Worm (Caenorhabditis elegans) whole organism, L4 larva: ENCODE measurements around the gene Y38F1A.8.
A peak's percentile ranks its signal among the peaks of the same experiment; 100 is the strongest.

Experiments used
- F10B5.3 ChIP-seq: sonication (generic microtip); optimal IDR thresholded peaks from 2 replicates; lab custom pipeline; 2016; ENCODE audit warnings: mild to moderate bottlenecking, missing genetic modification characterization, missing compliant biosample characterization
- T20F7.1 ChIP-seq: fragments of 200-800 bp; sonication (Bioruptor generic); optimal IDR thresholded peaks from 2 replicates; lab custom pipeline; 2018; ENCODE audit warnings: mild to moderate bottlenecking, missing genetic modification characterization, missing compliant biosample characterization
- Y105C5A.15 ChIP-seq: fragments of 200-800 bp; sonication (Bioruptor generic); IDR thresholded peaks from 2 replicates; pipeline ENCODE4 v1.3.6; 2022; ENCODE audit warnings: missing genetic modification characterization, missing compliant biosample characterization
- Y48G9A.11 ChIP-seq: fragments of 200-800 bp; sonication (Bioruptor generic); IDR thresholded peaks from 2 replicates; pipeline ENCODE4 v1.3.6; 2022; ENCODE audit warnings: missing genetic modification reagents, missing genetic modification characterization, missing compliant biosample characterization
- Y75B8A.6 ChIP-seq: fragments of 200-800 bp; sonication (Bioruptor generic); IDR thresholded peaks from 2 replicates; pipeline ENCODE4 v1.3.6; 2022; ENCODE audit warnings: missing genetic modification reagents, missing genetic modification characterization, missing compliant biosample characterization
- ZK546.5 ChIP-seq, 2 experiments: sonication (generic microtip); optimal IDR thresholded peaks; 2 replicates each; lab custom pipeline; 2017; ENCODE audit warnings: missing biosample characterization in 2 of 2, missing genetic modification characterization in 2 of 2
- aha-1 ChIP-seq: fragments of 150-350 bp; peaks from one replicate; lab custom pipeline; 2014; ENCODE audit warnings: missing biosample characterization, missing genetic modification characterization
- aly-2 ChIP-seq: sonication (generic microtip); optimal IDR thresholded peaks from 2 replicates; lab custom pipeline; 2018; ENCODE audit warnings: missing biosample characterization, missing genetic modification characterization
- attf-4 ChIP-seq: sonication (generic microtip); optimal IDR thresholded peaks from 3 replicates; lab custom pipeline; 2017; ENCODE audit warnings: missing biosample characterization, missing genetic modification characterization
- ceh-20 ChIP-seq: fragments of 200-800 bp; sonication (Bioruptor generic); IDR thresholded peaks from 2 replicates; pipeline ENCODE4 v1.3.6; 2022; ENCODE audit warnings: missing genetic modification reagents, missing genetic modification characterization, missing compliant biosample characterization
- ceh-28 ChIP-seq: fragments of 150-350 bp; optimal IDR thresholded peaks from 2 replicates; lab custom pipeline; 2014; ENCODE audit warnings: missing biosample characterization, missing genetic modification reagents, missing genetic modification characterization
- ceh-62 ChIP-seq: sonication (generic microtip); optimal IDR thresholded peaks from 2 replicates; lab custom pipeline; 2017; ENCODE audit warnings: missing biosample characterization, missing genetic modification characterization
- ces-1 ChIP-seq: fragments of 150-350 bp; sonication (generic microtip); optimal IDR thresholded peaks from 4 replicates; lab custom pipeline; 2014; ENCODE audit warnings: missing biosample characterization, missing genetic modification reagents, missing genetic modification characterization
- ctbp-1 ChIP-seq: fragments of 200-800 bp; sonication (Bioruptor generic); IDR thresholded peaks from 2 replicates; pipeline ENCODE4 v1.3.6; 2022; ENCODE audit warnings: missing genetic modification reagents, missing genetic modification characterization, missing compliant biosample characterization
- daf-12 ChIP-seq: fragments of 150-350 bp; optimal IDR thresholded peaks from 2 replicates; lab custom pipeline; 2014; ENCODE audit warnings: missing biosample characterization, missing genetic modification reagents, missing genetic modification characterization
- daf-16 ChIP-seq, 3 experiments: sonication (generic microtip); optimal IDR thresholded peaks; 2 replicates each; lab custom pipeline; 2016 to 2017; ENCODE audit warnings: missing genetic modification characterization in 3 of 3, missing genetic modification reagents in 3 of 3, mild to moderate bottlenecking in 2 of 3, missing compliant biosample characterization in 2 of 3, missing biosample characterization in 1 of 3, moderate library complexity in 1 of 3
- daf-8 ChIP-seq: fragments of 200-800 bp; sonication (Bioruptor generic); IDR thresholded peaks from 2 replicates; pipeline ENCODE4 v1.3.6; 2022; ENCODE audit warnings: missing genetic modification characterization, missing compliant biosample characterization
- dmd-6 ChIP-seq: fragments of 200-800 bp; sonication (Bioruptor generic); IDR thresholded peaks from 2 replicates; pipeline ENCODE4 v1.3.6; 2022; ENCODE audit warnings: missing genetic modification reagents, missing genetic modification characterization, missing compliant biosample characterization
- dpl-1 ChIP-seq: fragments of 150-350 bp; optimal IDR thresholded peaks from 2 replicates; lab custom pipeline; 2014; ENCODE audit warnings: missing biosample characterization, missing genetic modification reagents, missing genetic modification characterization
- dve-1 ChIP-seq: sonication (generic microtip); optimal IDR thresholded peaks from 2 replicates; lab custom pipeline; 2017; ENCODE audit warnings: antibody characterized with exemption, mild to moderate bottlenecking, missing genetic modification characterization, missing compliant biosample characterization; ENCODE audit not compliant: insufficient read depth
- egl-27 ChIP-seq: sonication (generic microtip); optimal IDR thresholded peaks from 3 replicates; lab custom pipeline; 2017; ENCODE audit warnings: missing biosample characterization, missing genetic modification reagents, missing genetic modification characterization
- fos-1 ChIP-seq: fragments of 150-350 bp; optimal IDR thresholded peaks from 2 replicates; lab custom pipeline; 2014; ENCODE audit warnings: missing biosample characterization, missing genetic modification characterization
- hlh-11 ChIP-seq: fragments of 200-800 bp; sonication (Bioruptor generic); optimal IDR thresholded peaks from 2 replicates; lab custom pipeline; 2018; ENCODE audit warnings: mild to moderate bottlenecking, missing genetic modification characterization, missing compliant biosample characterization
- hlh-30 ChIP-seq: sonication (generic microtip); optimal IDR thresholded peaks from 2 replicates; lab custom pipeline; 2017; ENCODE audit warnings: antibody characterized with exemption, mild to moderate bottlenecking, missing genetic modification characterization, missing compliant biosample characterization; ENCODE audit not compliant: insufficient read depth
- jun-1 ChIP-seq: fragments of 150-350 bp; optimal IDR thresholded peaks from 2 replicates; lab custom pipeline; 2014; ENCODE audit warnings: missing biosample characterization, missing genetic modification reagents, missing genetic modification characterization
- lim-7 ChIP-seq: fragments of 200-800 bp; sonication (Bioruptor generic); IDR thresholded peaks from 2 replicates; pipeline ENCODE4 v1.3.6; 2022; ENCODE audit warnings: missing genetic modification characterization, missing compliant biosample characterization
- lin-1 ChIP-seq: fragments of 200-800 bp; sonication (Bioruptor generic); IDR thresholded peaks from 2 replicates; pipeline ENCODE4 v1.3.6; 2022; ENCODE audit warnings: missing genetic modification reagents, missing genetic modification characterization, missing compliant biosample characterization
- lin-38 ChIP-seq: fragments of 200-800 bp; sonication (Bioruptor generic); IDR thresholded peaks from 2 replicates; pipeline ENCODE4 v1.3.6; 2022; ENCODE audit warnings: missing genetic modification reagents, missing genetic modification characterization, missing compliant biosample characterization
- lin-39 ChIP-seq: fragments of 150-350 bp; optimal IDR thresholded peaks from 2 replicates; lab custom pipeline; 2014; ENCODE audit warnings: missing biosample characterization, missing genetic modification reagents, missing genetic modification characterization
- lir-3 ChIP-seq: sonication (generic microtip); optimal IDR thresholded peaks from 2 replicates; lab custom pipeline; 2016; ENCODE audit warnings: mild to moderate bottlenecking, missing genetic modification characterization, missing compliant biosample characterization
- lsy-2 ChIP-seq, 2 experiments: fragments of 150-350 bp in 1 of 2; sonication (generic microtip) in 1 of 2; optimal IDR thresholded peaks; 2 replicates each; lab custom pipeline; 2014 to 2017; ENCODE audit warnings: missing biosample characterization in 2 of 2, missing genetic modification characterization in 2 of 2
- madf-5 ChIP-seq, 2 experiments: fragments of 200-800 bp; sonication (Bioruptor generic); IDR thresholded peaks; 2 replicates each; pipeline ENCODE4 v1.3.6; 2022; ENCODE audit warnings: missing compliant biosample characterization in 2 of 2, missing genetic modification characterization in 2 of 2
- madf-9 ChIP-seq: fragments of 200-800 bp; sonication (Bioruptor generic); conservative IDR thresholded peaks from 2 replicates; pipeline ENCODE4 v1.3.6; 2022; ENCODE audit warnings: missing genetic modification reagents, missing genetic modification characterization, missing compliant biosample characterization
- mes-2 ChIP-seq: sonication (generic microtip); optimal IDR thresholded peaks from 2 replicates; lab custom pipeline; 2016; ENCODE audit warnings: missing genotype, mild to moderate bottlenecking, missing genetic modification characterization, missing compliant biosample characterization; ENCODE audit not compliant: poor library complexity, severe bottlenecking
- nhr-111 ChIP-seq: fragments of 200-800 bp; sonication (Bioruptor generic); optimal IDR thresholded peaks from 2 replicates; lab custom pipeline; 2018; ENCODE audit warnings: mild to moderate bottlenecking, missing genetic modification characterization, missing compliant biosample characterization
- nhr-237 ChIP-seq: sonication (generic microtip); optimal IDR thresholded peaks from 2 replicates; lab custom pipeline; 2017; ENCODE audit warnings: missing biosample characterization, missing genetic modification characterization
- nhr-41 ChIP-seq: fragments of 200-800 bp; sonication (Bioruptor generic); IDR thresholded peaks from 2 replicates; pipeline ENCODE4 v1.3.6; 2022; ENCODE audit warnings: missing genetic modification reagents, missing genetic modification characterization, missing compliant biosample characterization
- nhr-6 ChIP-seq: fragments of 150-350 bp; optimal IDR thresholded peaks from 2 replicates; lab custom pipeline; 2014; ENCODE audit warnings: missing biosample characterization, missing genetic modification characterization
- nhr-77 ChIP-seq: fragments of 150-350 bp; optimal IDR thresholded peaks from 2 replicates; lab custom pipeline; 2014; ENCODE audit warnings: missing biosample characterization, missing genetic modification characterization
- pha-4 ChIP-seq, 2 experiments: fragments of 150-350 bp in 1 of 2; fragments of 200-800 bp in 1 of 2; sonication (Bioruptor generic) in 1 of 2; IDR thresholded peaks in 1 of 2; optimal IDR thresholded peaks in 1 of 2; 2 replicates each; pipeline versions ENCODE4 v1.3.6 to Lab custom; 2014 to 2022; ENCODE audit warnings: missing genetic modification characterization in 2 of 2, missing genetic modification reagents in 2 of 2, missing biosample characterization in 1 of 2, missing compliant biosample characterization in 1 of 2
- pqm-1 ChIP-seq: sonication (generic microtip); optimal IDR thresholded peaks from 2 replicates; lab custom pipeline; 2017; ENCODE audit warnings: missing biosample characterization, missing genetic modification characterization
- skn-1 ChIP-seq: fragments of 150-350 bp; optimal IDR thresholded peaks from 2 replicates; lab custom pipeline; 2014; ENCODE audit warnings: missing biosample characterization, missing genetic modification characterization
- tag-97 ChIP-seq: fragments of 200-800 bp; sonication (Bioruptor generic); IDR thresholded peaks from 2 replicates; pipeline ENCODE4 v1.3.6; 2022; ENCODE audit warnings: missing genetic modification characterization, missing compliant biosample characterization
- tra-1 ChIP-seq: fragments of 200-800 bp; sonication (Bioruptor generic); IDR thresholded peaks from 2 replicates; pipeline ENCODE4 v1.3.6; 2022; ENCODE audit warnings: missing genetic modification reagents, missing genetic modification characterization, missing compliant biosample characterization
- unc-130 ChIP-seq: sonication (generic microtip); optimal IDR thresholded peaks from 2 replicates; lab custom pipeline; 2016; ENCODE audit warnings: missing genetic modification reagents, missing genetic modification characterization, missing compliant biosample characterization
- unc-39 ChIP-seq: sonication (generic microtip); optimal IDR thresholded peaks from 2 replicates; lab custom pipeline; 2017; ENCODE audit warnings: missing biosample characterization, missing genetic modification characterization
- zag-1 ChIP-seq: fragments of 150-350 bp; optimal IDR thresholded peaks from 2 replicates; lab custom pipeline; 2014; ENCODE audit warnings: missing biosample characterization, missing genetic modification characterization
- zfp-3 ChIP-seq: fragments of 200-800 bp; sonication (Bioruptor generic); conservative IDR thresholded peaks from 2 replicates; pipeline ENCODE4 v1.3.6; 2022; ENCODE audit warnings: missing genetic modification reagents, missing genetic modification characterization, missing compliant biosample characterization
- zip-2 ChIP-seq: fragments of 150-350 bp; optimal IDR thresholded peaks from 2 replicates; lab custom pipeline; 2014; ENCODE audit warnings: missing biosample characterization, missing genetic modification characterization
- ztf-11 ChIP-seq: fragments of 150-350 bp; optimal IDR thresholded peaks from 2 replicates; lab custom pipeline; 2014; ENCODE audit warnings: missing biosample characterization, missing genetic modification characterization
- ztf-7 ChIP-seq: fragments of 150-350 bp; optimal IDR thresholded peaks from 2 replicates; lab custom pipeline; 2014; ENCODE audit warnings: missing biosample characterization, missing genetic modification characterization

Y38F1A.8 gene

ce11 chrII:13025794-13026412 lies 25.2 kb upstream of the Y38F1A.8 start, which contains the start of gene max-2:
max-2 (minus strand) TSS chrII:13025844.
- TF ChIP-seq pha-4 (GFP tag; IDR thresholded peaks at IDR 0.05; lab: Robert Waterston, UW), result no peak
- TF ChIP-seq pha-4 (tag; optimal IDR thresholded peaks at IDR 0.05; lab: Kevin White, UChicago), result peak; percentile 27
- no peak for TF ChIP-seq ztf-7 (tag; lab: Kevin White, UChicago)
- TF ChIP-seq unc-39 (tag; lab: Kevin White, UChicago), result no peak
- TF ChIP-seq ctbp-1 (GFP tag; lab: Robert Waterston, UW), result no peak
- TF ChIP-seq nhr-237 (tag; lab: Kevin White, UChicago), result no peak
- no peak for TF ChIP-seq lin-39 (tag; lab: Kevin White, UChicago)
- TF ChIP-seq F10B5.3, result no peak
- no peak for TF ChIP-seq ceh-20 (GFP tag; lab: Robert Waterston, UW)
- no peak for TF ChIP-seq ztf-11 (tag; lab: Kevin White, UChicago)
- TF ChIP-seq daf-8 (GFP tag; lab: Robert Waterston, UW), result no peak
- no peak for TF ChIP-seq daf-12 (tag; lab: Kevin White, UChicago)
- TF ChIP-seq dmd-6 (GFP tag; lab: Robert Waterston, UW), result peak; percentile 34; the same call in 1 of the 2 replicates
- TF ChIP-seq lir-3, result no peak
- TF ChIP-seq tra-1 (GFP tag; lab: Robert Waterston, UW), result no peak
- no peak for TF ChIP-seq ceh-28
- no peak for TF ChIP-seq tag-97 (GFP tag; lab: Robert Waterston, UW)
- no peak for TF ChIP-seq madf-5 (GFP tag; IDR thresholded peaks at IDR 0.05; lab: Robert Waterston, UW)
- no peak for TF ChIP-seq aha-1 (tag; lab: Kevin White, UChicago)
- TF ChIP-seq madf-9, result no peak
- no peak for TF ChIP-seq dpl-1 (GFP tag; lab: Kevin White, UChicago)
- TF ChIP-seq nhr-6, result peak; percentile 64
- TF ChIP-seq mes-2 (tag; lab: Kevin White, UChicago), result no peak
- TF ChIP-seq lin-38 (GFP tag; lab: Robert Waterston, UW), result no peak
- no peak for TF ChIP-seq nhr-111 (GFP tag; lab: Kevin White, UChicago)
- TF ChIP-seq ZK546.5 (tag; optimal IDR thresholded peaks at IDR 0.05; lab: Kevin White, UChicago), result no peak
- TF ChIP-seq T20F7.1 (GFP tag; lab: Kevin White, UChicago), result no peak
- no peak for TF ChIP-seq lim-7 (GFP tag; lab: Robert Waterston, UW)
- no peak for TF ChIP-seq ceh-62 (tag; lab: Kevin White, UChicago)
- TF ChIP-seq lin-1 (GFP tag; lab: Robert Waterston, UW), result no peak
- no peak for TF ChIP-seq unc-130 (GFP tag; lab: Kevin White, UChicago)
- TF ChIP-seq hlh-11 (tag; lab: Kevin White, UChicago), result peak; percentile 33
- TF ChIP-seq lsy-2 (tag; optimal IDR thresholded peaks at IDR 0.05; lab: Kevin White, UChicago), result peak in 1 of 2 experiments; percentile 26
- TF ChIP-seq ces-1 (GFP tag; lab: Kevin White, UChicago), result no peak
- TF ChIP-seq zip-2 (tag; lab: Kevin White, UChicago), result no peak
- no peak for TF ChIP-seq Y105C5A.15
- TF ChIP-seq zag-1 (tag; lab: Kevin White, UChicago), result no peak
- TF ChIP-seq jun-1 (tag; lab: Kevin White, UChicago), result no peak
- no peak for TF ChIP-seq skn-1 (tag; lab: Kevin White, UChicago)
- peak; percentile 67 for TF ChIP-seq dve-1
- peak; percentile 34 for TF ChIP-seq pqm-1
- TF ChIP-seq fos-1 (tag; lab: Kevin White, UChicago), result no peak
- peak; percentile 21 for TF ChIP-seq hlh-30 (tag; lab: Kevin White, UChicago)
- TF ChIP-seq daf-16 (GFP tag; optimal IDR thresholded peaks at IDR 0.05; lab: Kevin White, UChicago), result no peak
- peak; percentile 24 for TF ChIP-seq daf-16 (tag; optimal IDR thresholded peaks at IDR 0.05; lab: Kevin White, UChicago)
- no peak for TF ChIP-seq zfp-3 (GFP tag; lab: Robert Waterston, UW)
- no peak for TF ChIP-seq egl-27 (tag; lab: Kevin White, UChicago)
- no peak for TF ChIP-seq aly-2 (tag; lab: Kevin White, UChicago)
- no peak for TF ChIP-seq Y48G9A.11
- TF ChIP-seq attf-4 (tag; lab: Kevin White, UChicago), result no peak
- no peak for TF ChIP-seq nhr-77 (tag; lab: Kevin White, UChicago)
- 0 out of 2 replicates have a peak, but pooled peaks have one; percentile 39 for TF ChIP-seq nhr-41 (GFP tag; lab: Robert Waterston, UW)
- no peak for TF ChIP-seq Y75B8A.6 (GFP tag; lab: Robert Waterston, UW)
